Fruit fly (Drosophila melanogaster) whole organism, prepupa: ENCODE measurements around the gene CG12885.
A peak's percentile ranks its signal among the peaks of the same experiment; 100 is the strongest.

ENCODE experiments used
- CG10631 ChIP-seq: fragments of 200-800 bp; sonication (Bioruptor generic); optimal IDR thresholded peaks from 2 replicates; lab custom pipeline; 2016; ENCODE audit warnings: missing biosample characterization, missing genetic modification characterization
- CG11762 ChIP-seq: fragments of 200-800 bp; sonication (Bioruptor generic); optimal IDR thresholded peaks from 3 replicates; lab custom pipeline; 2016; ENCODE audit warnings: missing biosample characterization, missing genetic modification characterization; ENCODE audit not compliant: insufficient read depth
- CG11902 ChIP-seq: fragments of 200-800 bp; sonication (Bioruptor generic); optimal IDR thresholded peaks from 3 replicates; lab custom pipeline; 2016; ENCODE audit warnings: missing biosample characterization, missing genetic modification characterization
- CG1621 ChIP-seq: fragments of 200-800 bp; sonication (Bioruptor generic); optimal IDR thresholded peaks from 3 replicates; lab custom pipeline; 2018; ENCODE audit warnings: missing biosample characterization, mild to moderate bottlenecking, missing genetic modification characterization
- CG16779 ChIP-seq: fragments of 200-800 bp; sonication (Bioruptor generic); optimal IDR thresholded peaks from 3 replicates; lab custom pipeline; 2017; ENCODE audit warnings: missing biosample characterization, mild to moderate bottlenecking, missing genetic modification characterization
- CG32006 ChIP-seq: fragments of 200-800 bp; sonication (Bioruptor generic); optimal IDR thresholded peaks from 3 replicates; lab custom pipeline; 2017; ENCODE audit warnings: missing biosample characterization, mild to moderate bottlenecking, missing genetic modification characterization
- CG3919 ChIP-seq: fragments of 200-800 bp; sonication (Bioruptor generic); optimal IDR thresholded peaks from 3 replicates; lab custom pipeline; 2016; ENCODE audit warnings: missing biosample characterization, missing genetic modification characterization
- CG4318 ChIP-seq: fragments of 200-800 bp; sonication (Bioruptor generic); optimal IDR thresholded peaks from 3 replicates; lab custom pipeline; 2017; ENCODE audit warnings: missing biosample characterization, mild to moderate bottlenecking, missing genetic modification characterization
- CG6163 ChIP-seq: fragments of 200-800 bp; sonication (Bioruptor generic); IDR thresholded peaks from 3 replicates; pipeline ENCODE4 v1.3.6; 2022; ENCODE audit warnings: missing biosample characterization, missing genetic modification characterization
- CG6808 ChIP-seq: fragments of 200-800 bp; sonication (Bioruptor generic); optimal IDR thresholded peaks from 3 replicates; lab custom pipeline; 2017; ENCODE audit warnings: missing biosample characterization, missing genetic modification characterization, mild to moderate bottlenecking, moderate library complexity, missing genetic modification reagents
- CG6854 ChIP-seq: fragments of 200-800 bp; sonication (Bioruptor generic); optimal IDR thresholded peaks from 2 replicates; lab custom pipeline; 2017; ENCODE audit warnings: missing biosample characterization, mild to moderate bottlenecking, missing genetic modification characterization
- CG7368 ChIP-seq: fragments of 200-800 bp; sonication (Bioruptor generic); optimal IDR thresholded peaks from 3 replicates; lab custom pipeline; 2016; ENCODE audit warnings: missing biosample characterization, missing genetic modification characterization
- CG8119 ChIP-seq: fragments of 200-800 bp; sonication (Bioruptor generic); IDR thresholded peaks from 3 replicates; pipeline ENCODE4 v1.3.6; 2022; ENCODE audit warnings: missing biosample characterization, missing genetic modification characterization
- CG8319 ChIP-seq: fragments of 200-800 bp; sonication (Bioruptor generic); optimal IDR thresholded peaks from 3 replicates; lab custom pipeline; 2016; ENCODE audit warnings: missing biosample characterization, missing genetic modification characterization
- CG8632 ChIP-seq: fragments of 200-800 bp; sonication (Bioruptor generic); optimal IDR thresholded peaks from 3 replicates; lab custom pipeline; 2016; ENCODE audit warnings: missing biosample characterization, missing genetic modification characterization
- CG9139 ChIP-seq: fragments of 200-800 bp; sonication (Bioruptor generic); optimal IDR thresholded peaks from 3 replicates; lab custom pipeline; 2017; ENCODE audit warnings: missing biosample characterization, mild to moderate bottlenecking, missing genetic modification characterization
- Eip78C ChIP-seq: fragments of 200-800 bp; sonication (Bioruptor generic); peaks from one replicate; lab custom pipeline; 2016; ENCODE audit warnings: missing biosample characterization, missing genetic modification characterization
- Ets21C ChIP-seq: fragments of 200-800 bp; sonication (Bioruptor generic); optimal IDR thresholded peaks from 3 replicates; lab custom pipeline; 2016; ENCODE audit warnings: missing biosample characterization, missing genetic modification characterization
- Ets96B ChIP-seq: fragments of 200-800 bp; optimal IDR thresholded peaks from 2 replicates; lab custom pipeline; 2019; ENCODE audit warnings: missing biosample characterization, mild to moderate bottlenecking, missing genetic modification characterization, moderate library complexity
- Hr39 ChIP-seq: fragments of 200-800 bp; sonication (Bioruptor generic); optimal IDR thresholded peaks from 2 replicates; lab custom pipeline; 2016; ENCODE audit warnings: missing biosample characterization, missing genetic modification characterization
- Hr4 ChIP-seq: fragments of 200-800 bp; sonication (Bioruptor generic); optimal IDR thresholded peaks from 3 replicates; lab custom pipeline; 2016; ENCODE audit warnings: missing biosample characterization, missing genetic modification characterization
- Met ChIP-seq: fragments of 200-800 bp; sonication (Bioruptor generic); optimal IDR thresholded peaks from 3 replicates; lab custom pipeline; 2016; ENCODE audit warnings: missing biosample characterization, missing genetic modification characterization
- OdsH ChIP-seq: fragments of 200-800 bp; sonication (Bioruptor generic); optimal IDR thresholded peaks from 3 replicates; lab custom pipeline; 2016; ENCODE audit warnings: missing biosample characterization, missing genetic modification characterization
- Smox ChIP-seq: fragments of 200-800 bp; sonication (Bioruptor generic); optimal IDR thresholded peaks from 3 replicates; lab custom pipeline; 2016; ENCODE audit warnings: missing biosample characterization, missing genetic modification characterization
- Sox102F ChIP-seq: fragments of 200-800 bp; sonication (Bioruptor generic); optimal IDR thresholded peaks from 2 replicates; lab custom pipeline; 2016; ENCODE audit warnings: missing biosample characterization, mild to moderate bottlenecking, missing genetic modification characterization
- Sox14 ChIP-seq: fragments of 200-800 bp; sonication (Bioruptor generic); optimal IDR thresholded peaks from 3 replicates; lab custom pipeline; 2016; ENCODE audit warnings: missing biosample characterization, missing genetic modification characterization
- Sox15 ChIP-seq: fragments of 200-800 bp; sonication (Bioruptor generic); optimal IDR thresholded peaks from 3 replicates; lab custom pipeline; 2016; ENCODE audit warnings: missing biosample characterization, missing genetic modification characterization
- achi ChIP-seq: fragments of 200-800 bp; sonication (Bioruptor generic); optimal IDR thresholded peaks from 3 replicates; lab custom pipeline; 2016; ENCODE audit warnings: missing biosample characterization, missing genetic modification characterization
- cyc ChIP-seq: fragments of 200-800 bp; sonication (Bioruptor generic); optimal IDR thresholded peaks from 3 replicates; lab custom pipeline; 2016; ENCODE audit warnings: missing biosample characterization, missing genetic modification characterization
- dac ChIP-seq: fragments of 200-800 bp; sonication (Bioruptor generic); optimal IDR thresholded peaks from 2 replicates; lab custom pipeline; 2017; ENCODE audit warnings: missing biosample characterization, mild to moderate bottlenecking, missing genetic modification characterization
- eg ChIP-seq: fragments of 200-800 bp; sonication (Bioruptor generic); IDR thresholded peaks from 3 replicates; pipeline ENCODE4 v1.3.6; 2022; ENCODE audit warnings: missing biosample characterization, missing genetic modification characterization
- fd85E ChIP-seq: fragments of 200-800 bp; sonication (Bioruptor generic); optimal IDR thresholded peaks from 3 replicates; lab custom pipeline; 2016; ENCODE audit warnings: missing biosample characterization, missing genetic modification characterization
- fkh ChIP-seq: fragments of 200-800 bp; sonication (Bioruptor generic); optimal IDR thresholded peaks from 3 replicates; lab custom pipeline; 2017; ENCODE audit warnings: missing biosample characterization, mild to moderate bottlenecking, missing genetic modification characterization, moderate library complexity
- lz ChIP-seq: fragments of 200-800 bp; sonication (Bioruptor generic); optimal IDR thresholded peaks from 3 replicates; lab custom pipeline; 2016; ENCODE audit warnings: missing biosample characterization, missing genetic modification characterization
- pdm3 ChIP-seq: fragments of 200-800 bp; sonication (Bioruptor generic); optimal IDR thresholded peaks from 3 replicates; lab custom pipeline; 2016; ENCODE audit warnings: missing biosample characterization, missing genetic modification characterization
- ss ChIP-seq, 2 experiments: fragments of 200-800 bp; sonication (Bioruptor generic); optimal IDR thresholded peaks; 2 replicates in 1 of 2; 3 replicates in 1 of 2; lab custom pipeline; 2017 to 2018; ENCODE audit warnings: mild to moderate bottlenecking in 2 of 2, missing biosample characterization in 2 of 2, missing genetic modification characterization in 2 of 2, moderate library complexity in 1 of 2
- svp ChIP-seq: fragments of 200-800 bp; sonication (Bioruptor generic); peaks from one replicate; lab custom pipeline; 2016; ENCODE audit warnings: missing biosample characterization, missing genetic modification characterization
- topi ChIP-seq: fragments of 200-800 bp; sonication (Bioruptor generic); optimal IDR thresholded peaks from 3 replicates; lab custom pipeline; 2016; ENCODE audit warnings: missing biosample characterization, missing genetic modification characterization
- vri ChIP-seq: fragments of 200-800 bp; sonication (Bioruptor generic); optimal IDR thresholded peaks from 3 replicates; lab custom pipeline; 2016; ENCODE audit warnings: missing biosample characterization, mild to moderate bottlenecking, missing genetic modification characterization

CG12885 gene

DNA sequence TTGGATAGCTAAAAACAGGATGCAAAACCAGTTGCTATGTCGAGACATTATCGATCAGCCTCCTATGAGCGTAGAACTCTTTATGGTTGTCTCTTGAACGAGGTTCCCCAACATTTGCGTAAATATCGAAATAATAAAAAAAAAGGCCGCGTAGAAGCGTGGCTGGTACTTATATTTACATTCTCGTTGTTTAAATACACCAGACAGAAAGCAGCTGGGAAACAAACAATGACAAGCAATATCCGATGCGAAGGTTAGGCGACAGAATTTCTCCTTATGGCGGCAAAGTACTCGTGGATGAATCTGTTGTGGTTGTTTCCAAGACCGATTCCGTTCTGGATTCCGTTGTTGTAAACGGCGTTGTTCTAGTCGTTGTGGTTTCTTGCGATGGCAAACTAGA is 18.7 kb upstream of the CG12885 start, which contains the start of gene CG43139:
CG43139 (minus strand) TSS at position 88 of the 400 bp plus-strand sequence.
- TF ChIP-seq Sox102F, result no peak
- TF ChIP-seq Sox15, result no peak
- TF ChIP-seq fkh (GFP tag; lab: Kevin White, UChicago), result peak; percentile 41
- TF ChIP-seq, all 60 proteins: peak for 1

DNA sequence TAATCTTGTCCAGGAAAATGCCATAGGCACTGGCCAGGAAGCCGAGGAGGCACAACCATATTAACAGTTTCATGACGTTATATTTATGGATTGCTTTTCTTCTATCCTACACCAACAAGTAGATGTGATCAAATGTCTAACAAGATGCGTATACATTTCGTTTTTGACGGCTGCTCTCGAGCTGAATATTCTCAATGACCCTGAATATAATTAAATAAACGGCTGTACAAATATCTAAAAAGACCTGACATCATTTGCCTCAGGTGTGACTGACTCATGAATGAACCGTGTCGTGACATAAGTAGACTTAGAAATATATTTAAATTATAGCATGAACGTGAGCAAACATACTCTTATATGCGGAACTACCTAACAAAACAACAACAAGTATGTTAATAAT is 17.8 kb upstream of the CG12885 start, which contains the start of gene CG5402:
CG5402 (minus strand) TSS at position 101 of the 400 bp plus-strand sequence.
- TF ChIP-seq achi (GFP tag; lab: Kevin White, UChicago), result no peak
- TF ChIP-seq CG3919 (GFP tag; lab: Kevin White, UChicago), result no peak
- TF ChIP-seq CG32006 (GFP tag; lab: Kevin White, UChicago), result no peak
- no peak for TF ChIP-seq CG8632 (GFP tag; lab: Kevin White, UChicago)
- no peak for TF ChIP-seq pdm3 (GFP tag; lab: Kevin White, UChicago)
- no peak for TF ChIP-seq CG11762 (GFP tag; lab: Kevin White, UChicago)
- no peak for TF ChIP-seq Sox102F
- no peak for TF ChIP-seq Hr4 (GFP tag; lab: Kevin White, UChicago)
- no peak for TF ChIP-seq CG1621 (tag; lab: Kevin White, UChicago)
- no peak for TF ChIP-seq CG11902 (GFP tag; lab: Kevin White, UChicago)
- TF ChIP-seq dac (GFP tag; lab: Kevin White, UChicago), result no peak
- no peak for TF ChIP-seq svp (GFP tag; lab: Kevin White, UChicago)
- TF ChIP-seq, all 60 proteins: peak for 0

dm6 chr3R:27517157-27517556 is 3.5 kb upstream of the CG12885 start, which contains the start of gene CG13972:
Gene CG13972 (minus strand): TSS chr3R:27517257.
- TF ChIP-seq vri (GFP tag; lab: Kevin White, UChicago) (no peak), ss (GFP tag; optimal IDR thresholded peaks at IDR 0.05; lab: Kevin White, UChicago) (no peak), Ets21C (GFP tag; lab: Kevin White, UChicago) (no peak), CG11762 (GFP tag; lab: Kevin White, UChicago) (no peak), Ets96B (tag; lab: Kevin White, UChicago) (no peak), eg (GFP tag; lab: Robert Waterston, UW) (no peak), Smox (GFP tag; lab: Kevin White, UChicago) (no peak), CG6808 (no peak), Sox14 (no peak), Hr4 (GFP tag; lab: Kevin White, UChicago) (no peak), CG9139 (GFP tag; lab: Kevin White, UChicago) (no peak)

DNA sequence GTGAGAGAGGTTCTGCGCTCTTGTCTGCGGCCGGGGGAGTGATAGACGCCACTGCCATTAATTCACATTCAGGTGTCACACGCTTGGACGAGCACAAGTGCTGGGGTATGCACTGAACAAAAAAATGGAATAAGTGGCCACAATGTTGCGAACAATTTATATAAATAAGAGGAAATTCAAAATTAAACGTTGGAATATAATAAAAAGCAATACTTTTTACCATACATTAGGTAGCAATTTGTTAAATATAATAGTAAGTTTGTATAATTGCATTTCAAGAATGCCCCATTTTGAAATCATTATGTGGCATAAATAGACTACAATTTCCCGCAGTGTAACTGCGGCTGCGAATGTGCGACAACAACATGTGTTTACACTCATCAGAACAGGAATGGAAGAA is 787 bp upstream of the CG12885 start:
- peak; percentile 58 for TF ChIP-seq svp (GFP tag; lab: Kevin White, UChicago)
- no peak for TF ChIP-seq dac (GFP tag; lab: Kevin White, UChicago)
- TF ChIP-seq Smox (GFP tag; lab: Kevin White, UChicago), result no peak

DNA sequence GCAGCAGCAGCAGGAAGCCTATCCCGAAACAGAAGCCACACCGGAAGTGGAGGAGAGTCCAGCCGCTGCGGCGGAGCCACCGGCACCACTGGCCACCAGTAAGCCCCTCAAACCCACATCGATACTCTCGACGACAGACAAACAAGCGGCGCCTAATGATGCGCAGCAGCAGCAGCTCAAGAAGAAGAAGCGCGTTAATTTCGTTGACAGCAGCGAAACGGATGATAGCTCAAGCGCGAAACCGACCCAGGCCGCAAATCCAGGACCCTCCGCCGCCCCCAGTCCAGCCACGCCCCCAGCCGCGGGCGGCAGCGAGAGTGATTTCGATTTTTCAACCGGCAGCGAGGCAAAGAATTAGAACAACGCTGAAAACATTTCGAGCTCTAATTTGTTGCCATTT is 12.6 kb downstream of the CG12885 start:
- TF ChIP-seq CG9139 (GFP tag; lab: Kevin White, UChicago) (no peak), CG6854 (GFP tag; lab: Kevin White, UChicago) (no peak), CG6163 (GFP tag; lab: Robert Waterston, UW) (no peak), Sox14 (no peak), Smox (GFP tag; lab: Kevin White, UChicago) (no peak), OdsH (GFP tag; lab: Kevin White, UChicago) (no peak), CG8119 (GFP tag; lab: Robert Waterston, UW) (no peak), CG4318 (GFP tag; lab: Kevin White, UChicago) (no peak)

- TF ChIP-seq Met (no peak), fkh (GFP tag; lab: Kevin White, UChicago) (no peak), topi (GFP tag; lab: Kevin White, UChicago) (no peak), OdsH (GFP tag; lab: Kevin White, UChicago) (no peak), cyc (GFP tag; lab: Kevin White, UChicago) (no peak), CG8319 (GFP tag; lab: Kevin White, UChicago) (no peak), CG10631 (GFP tag; lab: Kevin White, UChicago) (no peak), CG16779 (tag; lab: Kevin White, UChicago) (no peak), CG3919 (GFP tag; lab: Kevin White, UChicago) (no peak), fd85E (no peak), CG9139 (GFP tag; lab: Kevin White, UChicago) (no peak), lz (GFP tag; lab: Kevin White, UChicago) (no peak), CG7368 (GFP tag; lab: Kevin White, UChicago) (no peak), Eip78C (GFP tag; lab: Kevin White, UChicago) (no peak), Sox102F (no peak), Hr39 (GFP tag; lab: Kevin White, UChicago) (no peak)
These were observed 21.5 kb downstream of the CG12885 start, which contains the start of gene Gr98b for dm6 chr3R:27542197-27542596. Gene Gr98b (plus strand): TSS chr3R:27542497.
